Fruit fly (Drosophila melanogaster) whole organism, prepupa: ENCODE results near the gene Dh31.

Experiments
- Blimp-1 ChIP-seq: fragments of 200-800 bp; sonication (Bioruptor generic); optimal IDR thresholded peaks from 3 replicates; lab custom pipeline; 2017; ENCODE audit warnings: missing biosample characterization, missing genetic modification characterization, mild to moderate bottlenecking, moderate library complexity, missing genetic modification reagents
- CG10631 ChIP-seq: fragments of 200-800 bp; sonication (Bioruptor generic); optimal IDR thresholded peaks from 2 replicates; lab custom pipeline; 2016; ENCODE audit warnings: missing biosample characterization, missing genetic modification characterization
- CG10669 ChIP-seq: fragments of 200-800 bp; sonication (Bioruptor generic); optimal IDR thresholded peaks from 3 replicates; lab custom pipeline; 2018; ENCODE audit warnings: missing biosample characterization, mild to moderate bottlenecking, missing genetic modification characterization, moderate library complexity
- CG11294 ChIP-seq: fragments of 200-800 bp; sonication (Bioruptor generic); IDR thresholded peaks from 2 replicates; pipeline ENCODE4 v1.3.6; 2022; ENCODE audit warnings: missing biosample characterization, missing genetic modification characterization
- CG11762 ChIP-seq: fragments of 200-800 bp; sonication (Bioruptor generic); optimal IDR thresholded peaks from 3 replicates; lab custom pipeline; 2016; ENCODE audit warnings: missing biosample characterization, missing genetic modification characterization; ENCODE audit not compliant: insufficient read depth
- CG11902 ChIP-seq: fragments of 200-800 bp; sonication (Bioruptor generic); optimal IDR thresholded peaks from 3 replicates; lab custom pipeline; 2016; ENCODE audit warnings: missing biosample characterization, missing genetic modification characterization
- CG15336 ChIP-seq: fragments of 200-800 bp; sonication (Bioruptor generic); IDR thresholded peaks from 2 replicates; pipeline ENCODE4 v1.3.6; 2022; ENCODE audit warnings: missing biosample characterization, missing genetic modification characterization
- CG1621 ChIP-seq: fragments of 200-800 bp; sonication (Bioruptor generic); optimal IDR thresholded peaks from 3 replicates; lab custom pipeline; 2018; ENCODE audit warnings: missing biosample characterization, mild to moderate bottlenecking, missing genetic modification characterization
- CG16779 ChIP-seq: fragments of 200-800 bp; sonication (Bioruptor generic); optimal IDR thresholded peaks from 3 replicates; lab custom pipeline; 2017; ENCODE audit warnings: missing biosample characterization, mild to moderate bottlenecking, missing genetic modification characterization
- CG34406 ChIP-seq: fragments of 200-800 bp; sonication (Bioruptor generic); optimal IDR thresholded peaks from 3 replicates; lab custom pipeline; 2016; ENCODE audit warnings: missing biosample characterization, missing genetic modification characterization
- CG3919 ChIP-seq: fragments of 200-800 bp; sonication (Bioruptor generic); optimal IDR thresholded peaks from 3 replicates; lab custom pipeline; 2016; ENCODE audit warnings: missing biosample characterization, missing genetic modification characterization
- CG6163 ChIP-seq: fragments of 200-800 bp; sonication (Bioruptor generic); IDR thresholded peaks from 3 replicates; pipeline ENCODE4 v1.3.6; 2022; ENCODE audit warnings: missing biosample characterization, missing genetic modification characterization
- CG6276 ChIP-seq: fragments of 200-800 bp; sonication (Bioruptor generic); optimal IDR thresholded peaks from 2 replicates; lab custom pipeline; 2017; ENCODE audit warnings: missing biosample characterization, mild to moderate bottlenecking, missing genetic modification characterization
- CG6792 ChIP-seq: fragments of 200-800 bp; sonication (Bioruptor generic); optimal IDR thresholded peaks from 3 replicates; lab custom pipeline; 2016; ENCODE audit warnings: missing biosample characterization, missing genetic modification characterization
- CG6808 ChIP-seq: fragments of 200-800 bp; sonication (Bioruptor generic); optimal IDR thresholded peaks from 3 replicates; lab custom pipeline; 2017; ENCODE audit warnings: missing biosample characterization, missing genetic modification characterization, mild to moderate bottlenecking, moderate library complexity, missing genetic modification reagents
- CG6854 ChIP-seq: fragments of 200-800 bp; sonication (Bioruptor generic); optimal IDR thresholded peaks from 2 replicates; lab custom pipeline; 2017; ENCODE audit warnings: missing biosample characterization, mild to moderate bottlenecking, missing genetic modification characterization
- CG7368 ChIP-seq: fragments of 200-800 bp; sonication (Bioruptor generic); optimal IDR thresholded peaks from 3 replicates; lab custom pipeline; 2016; ENCODE audit warnings: missing biosample characterization, missing genetic modification characterization
- CG8119 ChIP-seq: fragments of 200-800 bp; sonication (Bioruptor generic); IDR thresholded peaks from 3 replicates; pipeline ENCODE4 v1.3.6; 2022; ENCODE audit warnings: missing biosample characterization, missing genetic modification characterization
- CG8632 ChIP-seq: fragments of 200-800 bp; sonication (Bioruptor generic); optimal IDR thresholded peaks from 3 replicates; lab custom pipeline; 2016; ENCODE audit warnings: missing biosample characterization, missing genetic modification characterization
- Eip93F ChIP-seq: fragments of 200-800 bp; sonication (Bioruptor generic); optimal IDR thresholded peaks from 2 replicates; lab custom pipeline; 2016; ENCODE audit warnings: missing biosample characterization, mild to moderate bottlenecking, missing genetic modification characterization
- Ets21C ChIP-seq: fragments of 200-800 bp; sonication (Bioruptor generic); optimal IDR thresholded peaks from 3 replicates; lab custom pipeline; 2016; ENCODE audit warnings: missing biosample characterization, missing genetic modification characterization
- Ets96B ChIP-seq: fragments of 200-800 bp; optimal IDR thresholded peaks from 2 replicates; lab custom pipeline; 2019; ENCODE audit warnings: missing biosample characterization, mild to moderate bottlenecking, missing genetic modification characterization, moderate library complexity
- Gug ChIP-seq: fragments of 200-800 bp; sonication (Bioruptor generic); IDR thresholded peaks from 2 replicates; pipeline ENCODE4 v1.3.6; 2022; ENCODE audit warnings: missing biosample characterization, missing genetic modification characterization
- Hr38 ChIP-seq: sonication (Bioruptor generic); optimal IDR thresholded peaks from 2 replicates; lab custom pipeline; 2016; ENCODE audit warnings: missing biosample characterization, missing genetic modification characterization
- Hr4 ChIP-seq: fragments of 200-800 bp; sonication (Bioruptor generic); optimal IDR thresholded peaks from 3 replicates; lab custom pipeline; 2016; ENCODE audit warnings: missing biosample characterization, missing genetic modification characterization
- Lpt ChIP-seq: fragments of 200-800 bp; sonication (Bioruptor generic); optimal IDR thresholded peaks from 3 replicates; lab custom pipeline; 2016; ENCODE audit warnings: missing biosample characterization, missing genetic modification characterization
- Met ChIP-seq: fragments of 200-800 bp; sonication (Bioruptor generic); optimal IDR thresholded peaks from 3 replicates; lab custom pipeline; 2016; ENCODE audit warnings: missing biosample characterization, missing genetic modification characterization
- OdsH ChIP-seq: fragments of 200-800 bp; sonication (Bioruptor generic); optimal IDR thresholded peaks from 3 replicates; lab custom pipeline; 2016; ENCODE audit warnings: missing biosample characterization, missing genetic modification characterization
- Smox ChIP-seq: fragments of 200-800 bp; sonication (Bioruptor generic); optimal IDR thresholded peaks from 3 replicates; lab custom pipeline; 2016; ENCODE audit warnings: missing biosample characterization, missing genetic modification characterization
- Sox14 ChIP-seq: fragments of 200-800 bp; sonication (Bioruptor generic); optimal IDR thresholded peaks from 3 replicates; lab custom pipeline; 2016; ENCODE audit warnings: missing biosample characterization, missing genetic modification characterization
- Sox15 ChIP-seq: fragments of 200-800 bp; sonication (Bioruptor generic); optimal IDR thresholded peaks from 3 replicates; lab custom pipeline; 2016; ENCODE audit warnings: missing biosample characterization, missing genetic modification characterization
- achi ChIP-seq: fragments of 200-800 bp; sonication (Bioruptor generic); optimal IDR thresholded peaks from 3 replicates; lab custom pipeline; 2016; ENCODE audit warnings: missing biosample characterization, missing genetic modification characterization
- cyc ChIP-seq: fragments of 200-800 bp; sonication (Bioruptor generic); optimal IDR thresholded peaks from 3 replicates; lab custom pipeline; 2016; ENCODE audit warnings: missing biosample characterization, missing genetic modification characterization
- dac ChIP-seq: fragments of 200-800 bp; sonication (Bioruptor generic); optimal IDR thresholded peaks from 2 replicates; lab custom pipeline; 2017; ENCODE audit warnings: missing biosample characterization, mild to moderate bottlenecking, missing genetic modification characterization
- eg ChIP-seq: fragments of 200-800 bp; sonication (Bioruptor generic); IDR thresholded peaks from 3 replicates; pipeline ENCODE4 v1.3.6; 2022; ENCODE audit warnings: missing biosample characterization, missing genetic modification characterization
- fd59A ChIP-seq: fragments of 200-800 bp; sonication (Bioruptor generic); optimal IDR thresholded peaks from 2 replicates; lab custom pipeline; 2017; ENCODE audit warnings: missing biosample characterization, mild to moderate bottlenecking, missing genetic modification characterization, missing genetic modification reagents
- fd85E ChIP-seq: fragments of 200-800 bp; sonication (Bioruptor generic); optimal IDR thresholded peaks from 3 replicates; lab custom pipeline; 2016; ENCODE audit warnings: missing biosample characterization, missing genetic modification characterization
- fkh ChIP-seq: fragments of 200-800 bp; sonication (Bioruptor generic); optimal IDR thresholded peaks from 3 replicates; lab custom pipeline; 2017; ENCODE audit warnings: missing biosample characterization, mild to moderate bottlenecking, missing genetic modification characterization, moderate library complexity
- net ChIP-seq: fragments of 200-800 bp; sonication (Bioruptor generic); optimal IDR thresholded peaks from 3 replicates; lab custom pipeline; 2016; ENCODE audit warnings: missing biosample characterization, missing genetic modification characterization
- pdm3 ChIP-seq: fragments of 200-800 bp; sonication (Bioruptor generic); optimal IDR thresholded peaks from 3 replicates; lab custom pipeline; 2016; ENCODE audit warnings: missing biosample characterization, missing genetic modification characterization
- spab ChIP-seq: fragments of 200-800 bp; sonication (Bioruptor generic); optimal IDR thresholded peaks from 2 replicates; lab custom pipeline; 2017; ENCODE audit warnings: missing biosample characterization, mild to moderate bottlenecking, missing genetic modification characterization, missing genetic modification reagents
- ss ChIP-seq, 2 experiments: fragments of 200-800 bp; sonication (Bioruptor generic); optimal IDR thresholded peaks; 2 replicates in 1 of 2; 3 replicates in 1 of 2; lab custom pipeline; 2017 to 2018; ENCODE audit warnings: mild to moderate bottlenecking in 2 of 2, missing biosample characterization in 2 of 2, missing genetic modification characterization in 2 of 2, moderate library complexity in 1 of 2
- svp ChIP-seq: fragments of 200-800 bp; sonication (Bioruptor generic); peaks from one replicate; lab custom pipeline; 2016; ENCODE audit warnings: missing biosample characterization, missing genetic modification characterization
- topi ChIP-seq: fragments of 200-800 bp; sonication (Bioruptor generic); optimal IDR thresholded peaks from 3 replicates; lab custom pipeline; 2016; ENCODE audit warnings: missing biosample characterization, missing genetic modification characterization

The Dh31 gene

DNA sequence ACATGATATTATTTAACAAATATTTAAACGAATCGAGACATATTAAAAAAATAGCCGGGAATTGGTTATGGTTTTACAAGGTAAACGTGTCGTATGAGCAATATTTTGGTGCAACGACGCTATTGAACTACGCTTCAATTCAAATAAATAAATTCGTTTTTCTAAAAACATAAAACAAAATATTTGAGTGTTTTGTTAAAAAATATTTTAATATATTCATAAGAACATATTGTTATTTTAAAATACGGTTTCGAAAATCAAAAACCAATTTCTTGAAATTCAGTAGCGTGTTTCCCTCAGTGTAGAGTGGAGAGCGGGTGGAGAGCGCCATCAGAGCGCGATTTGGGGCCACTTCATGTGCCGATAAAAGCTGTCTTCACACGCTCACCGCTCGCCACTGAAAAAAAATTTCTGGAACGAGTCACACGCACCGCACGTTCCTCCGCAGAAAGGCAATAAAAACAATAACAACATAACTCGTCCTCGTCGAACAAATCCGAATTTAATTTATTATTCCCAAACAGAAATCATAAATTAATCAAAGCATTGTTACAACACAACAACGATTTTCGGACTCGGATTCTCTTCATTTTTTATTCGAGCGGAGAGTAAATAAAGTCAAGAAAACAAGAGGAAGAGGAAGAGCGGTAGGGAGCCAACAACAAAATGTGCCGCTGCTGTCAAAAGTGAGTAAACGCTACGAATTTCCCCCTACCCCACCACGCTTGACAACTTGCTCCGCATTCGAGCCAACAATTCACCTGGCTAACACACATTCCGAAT lies 28.9 kb upstream of the Dh31 start (continued):
- TF ChIP-seq Sox14: peak; percentile 61
- TF ChIP-seq Hr4 (GFP tag; lab: Kevin White, UChicago): peak; percentile 88
- TF ChIP-seq achi (GFP tag; lab: Kevin White, UChicago): peak; percentile 91
- peak; percentile 89 for TF ChIP-seq Ets96B
- peak; percentile 86 for TF ChIP-seq CG11902 (GFP tag; lab: Kevin White, UChicago)
- TF ChIP-seq CG3919 (GFP tag; lab: Kevin White, UChicago): peak; percentile 92
- peak; percentile 51 for TF ChIP-seq CG11294 (GFP tag; lab: Robert Waterston, UW)
- peak; percentile 87 for TF ChIP-seq CG6808 (GFP tag; lab: Kevin White, UChicago)
- peak; percentile 84 for TF ChIP-seq Eip93F (GFP tag; lab: Kevin White, UChicago)
- TF ChIP-seq CG34406 (GFP tag; lab: Kevin White, UChicago): peak; percentile 93
- peak; percentile 87; the same call in 2 of the 3 replicates for TF ChIP-seq CG8119 (GFP tag; lab: Robert Waterston, UW)
- peak; percentile 79 for TF ChIP-seq topi (GFP tag; lab: Kevin White, UChicago)
- peak; percentile 72 for TF ChIP-seq Lpt (GFP tag; lab: Kevin White, UChicago)
- peak; percentile 90 for TF ChIP-seq CG6792 (GFP tag; lab: Kevin White, UChicago)
- peak; percentile 81 to 90 for TF ChIP-seq ss (GFP tag; optimal IDR thresholded peaks at IDR 0.05; lab: Kevin White, UChicago)
- TF ChIP-seq eg (GFP tag; lab: Robert Waterston, UW): peak; percentile 83
- TF ChIP-seq Sox15 (GFP tag; lab: Kevin White, UChicago): peak; percentile 90
- peak; percentile 92 for TF ChIP-seq CG10631 (GFP tag; lab: Kevin White, UChicago)
- TF ChIP-seq CG11762: peak; percentile 87
- peak; percentile 80 for TF ChIP-seq fd59A (GFP tag; lab: Kevin White, UChicago)
- TF ChIP-seq CG16779: peak; percentile 89
- peak; percentile 86 for TF ChIP-seq CG6854
- peak; percentile 80 for TF ChIP-seq Smox
- TF ChIP-seq dac (GFP tag; lab: Kevin White, UChicago): peak; percentile 83
- peak; percentile 69 for TF ChIP-seq cyc
- peak; percentile 82 for TF ChIP-seq svp (GFP tag; lab: Kevin White, UChicago)
- TF ChIP-seq Gug: peak; percentile 85; the same call in 1 of the 2 replicates
- TF ChIP-seq fd85E (GFP tag; lab: Kevin White, UChicago): no peak
- peak; percentile 77 for TF ChIP-seq pdm3 (GFP tag; lab: Kevin White, UChicago)
- TF ChIP-seq CG1621 (tag; lab: Kevin White, UChicago): peak; percentile 36
- TF ChIP-seq OdsH (GFP tag; lab: Kevin White, UChicago): peak; percentile 93
- TF ChIP-seq, all 60 proteins: peak for 58

DNA sequence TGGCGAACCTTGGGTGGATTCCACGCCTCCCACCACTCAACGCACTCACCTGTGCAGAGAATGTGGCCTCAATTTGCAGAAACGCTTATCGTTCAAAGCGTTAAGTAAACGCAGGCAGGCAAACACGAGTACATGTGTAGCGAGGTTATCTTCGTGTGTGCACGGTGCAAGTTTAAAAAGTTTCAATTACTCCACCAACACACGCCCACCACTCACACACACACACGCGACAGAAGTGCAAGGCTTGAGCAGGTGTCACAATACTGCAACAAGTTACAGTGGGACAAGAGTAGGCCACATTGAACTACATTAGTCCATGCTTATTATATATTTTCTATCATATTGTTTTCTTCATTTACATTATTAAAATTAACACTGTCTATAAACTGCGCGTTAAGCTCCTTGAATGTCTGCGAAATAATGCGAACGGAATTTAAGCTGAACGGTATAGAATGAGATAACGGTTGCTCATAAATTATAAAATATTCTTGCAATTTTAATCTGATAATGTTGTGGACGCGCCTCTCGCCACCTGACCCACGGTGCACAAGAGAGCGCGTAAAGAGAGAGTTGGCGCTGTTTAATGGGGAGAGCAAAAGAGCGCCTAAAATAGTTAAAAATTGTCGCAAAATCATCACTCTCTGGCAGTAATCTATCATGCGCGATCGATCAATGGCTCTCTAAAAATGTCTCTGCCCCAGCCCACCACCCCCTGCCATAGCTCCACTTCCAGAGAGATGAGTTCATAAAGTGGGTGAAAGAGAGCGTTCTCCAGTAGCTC lies 28.1 kb upstream of the Dh31 start:
- peak; percentile 97 for TF ChIP-seq CG8632
- peak; percentile 94 for TF ChIP-seq cyc
- TF ChIP-seq achi (GFP tag; lab: Kevin White, UChicago): peak; percentile 98
- TF ChIP-seq CG6854: peak; percentile 98
- peak; percentile 96 for TF ChIP-seq CG6808 (GFP tag; lab: Kevin White, UChicago)
- peak; percentile 98 for TF ChIP-seq Met (GFP tag; lab: Kevin White, UChicago)
- no peak for TF ChIP-seq Hr38 (GFP tag; lab: Kevin White, UChicago)
- peak; percentile 97 for TF ChIP-seq spab (GFP tag; lab: Kevin White, UChicago)
- TF ChIP-seq CG6276 (GFP tag; lab: Kevin White, UChicago): peak; percentile 99
- peak; percentile 97 for TF ChIP-seq CG6163
- peak; percentile 98 for TF ChIP-seq dac (GFP tag; lab: Kevin White, UChicago)
- peak; percentile 98 for TF ChIP-seq pdm3 (GFP tag; lab: Kevin White, UChicago)
- peak; percentile 96 for TF ChIP-seq Ets21C (GFP tag; lab: Kevin White, UChicago)
- peak; percentile 98 for TF ChIP-seq Sox14
- peak; percentile 98 for TF ChIP-seq net (GFP tag; lab: Kevin White, UChicago)
- TF ChIP-seq CG10669 (GFP tag; lab: Kevin White, UChicago): peak; percentile 97
- peak; percentile 96 for TF ChIP-seq ss (GFP tag; optimal IDR thresholded peaks at IDR 0.05; lab: Kevin White, UChicago)
- TF ChIP-seq fkh: peak; percentile 89
- TF ChIP-seq fd85E (GFP tag; lab: Kevin White, UChicago): peak; percentile 94
- peak; percentile 89 for TF ChIP-seq Blimp-1 (GFP tag; lab: Kevin White, UChicago)
- TF ChIP-seq CG15336: peak; percentile 99
- TF ChIP-seq Eip93F (GFP tag; lab: Kevin White, UChicago): peak; percentile 96
- peak; percentile 97 for TF ChIP-seq CG16779
- peak; percentile 96 for TF ChIP-seq CG10631 (GFP tag; lab: Kevin White, UChicago)
- peak; percentile 96 for TF ChIP-seq CG1621 (tag; lab: Kevin White, UChicago)
- TF ChIP-seq CG8119 (GFP tag; lab: Robert Waterston, UW): peak; percentile 99
- TF ChIP-seq CG11902 (GFP tag; lab: Kevin White, UChicago): peak; percentile 97
- TF ChIP-seq CG7368: peak; percentile 94
- TF ChIP-seq Ets96B: peak; percentile 97
